Worm (Caenorhabditis elegans): ENCODE measurements around the gene F53H2.1.

- TF ChIP-seq unc-130 (tag; optimal IDR thresholded peaks at IDR 0.05) (no peak), ama-1 (optimal IDR thresholded peaks at IDR 0.05) (no peak), ceh-90 (tag; optimal IDR thresholded peaks at IDR 0.05) (no peak), F16B12.6 (tag; optimal IDR thresholded peaks at IDR 0.05) (no peak), mdl-1 (tag; optimal IDR thresholded peaks at IDR 0.05) (no peak), Y116A8C.19 (tag; optimal IDR thresholded peaks at IDR 0.05; ENCODE audit: borderline replicate concordance) (no peak), elt-2 (tag; optimal IDR thresholded peaks at IDR 0.05) (peak; percentile 41), aly-2 (tag; optimal IDR thresholded peaks at IDR 0.05) (no peak), hlh-17 (GFP tag; optimal IDR thresholded peaks at IDR 0.05; ENCODE audit: borderline replicate concordance) (no peak), snpc-4 (tag; optimal IDR thresholded peaks at IDR 0.05) (no peak), pqm-1 (tag; optimal IDR thresholded peaks at IDR 0.05) (no peak), swsn-7 (tag; optimal IDR thresholded peaks at IDR 0.05) (no peak), zag-1 (tag; optimal IDR thresholded peaks at IDR 0.05) (no peak), lin-13 (GFP tag; optimal IDR thresholded peaks at IDR 0.05) (no peak)
Measured at ce11 chrV:20412225-20412624, 24.7 kb downstream of the F53H2.1 start.

Data from whole organism, L1 larva.